Worm (Caenorhabditis elegans) whole organism, mixed stage, embryonic: ENCODE measurements around the gene F53A9.7.

Experiments used
- nhr-12 ChIP-seq: fragments of 150-350 bp; optimal IDR thresholded peaks from 2 replicates; lab custom pipeline; 2014; ENCODE audit warnings: missing biosample characterization, missing genetic modification characterization
- nhr-76 ChIP-seq: sonication (generic microtip); optimal IDR thresholded peaks from 2 replicates; lab custom pipeline; 2017; ENCODE audit warnings: missing biosample characterization, missing genetic modification characterization
- pha-4 ChIP-seq: fragments of 150-350 bp; optimal IDR thresholded peaks from 2 replicates; lab custom pipeline; 2018; ENCODE audit warnings: missing biosample characterization, missing genetic modification reagents, missing genetic modification characterization
- snpc-4 ChIP-seq: fragments of 150-350 bp; optimal IDR thresholded peaks from 2 replicates; lab custom pipeline; 2014; ENCODE audit warnings: missing biosample characterization, missing genetic modification characterization
- unc-62 ChIP-seq: fragments of 150-350 bp; optimal IDR thresholded peaks from 2 replicates; lab custom pipeline; 2014; ENCODE audit warnings: missing biosample characterization, missing genetic modification reagents, missing genetic modification characterization
- ztf-11 ChIP-seq: fragments of 150-350 bp; optimal IDR thresholded peaks from 2 replicates; lab custom pipeline; 2014; ENCODE audit warnings: missing biosample characterization, missing genetic modification characterization

DNA sequence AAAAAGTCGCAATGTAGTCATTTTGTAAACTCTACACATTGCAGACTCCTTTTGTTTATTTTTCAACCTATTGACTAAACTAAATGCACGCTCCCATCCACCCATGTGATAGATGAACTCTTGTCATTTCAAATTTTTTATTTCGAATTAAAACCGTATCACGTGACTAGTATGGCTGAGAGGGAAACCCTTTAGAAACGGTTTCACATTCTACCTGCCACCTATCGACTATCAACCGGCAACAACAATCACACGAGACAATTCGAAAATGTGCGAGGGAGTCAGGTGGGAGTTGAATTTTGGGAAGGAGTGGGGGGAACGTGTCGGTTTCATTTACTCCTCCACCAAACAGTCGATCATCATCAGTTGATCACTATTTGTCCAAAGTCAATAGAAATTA is 42.2 kb downstream of the F53A9.7 start:
- no peak for TF ChIP-seq nhr-12
- TF ChIP-seq unc-62 (GFP tag; lab: Kevin White, UChicago) = no peak
- TF ChIP-seq ztf-11 (tag; lab: Kevin White, UChicago) = no peak
- TF ChIP-seq snpc-4 (tag; lab: Kevin White, UChicago) = no peak
- TF ChIP-seq pha-4 (tag; lab: Kevin White, UChicago) = no peak
- TF ChIP-seq nhr-76 (tag; lab: Kevin White, UChicago) = no peak
